Fruit fly (Drosophila melanogaster) whole organism, embryonic: Measurements from ENCODE around the gene Hap40.
A peak's percentile ranks its signal among the peaks of the same experiment; 100 is the strongest.

Experiments
- CG10274 ChIP-seq: fragments of 200-800 bp; sonication (Bioruptor generic); optimal IDR thresholded peaks from 3 replicates; lab custom pipeline; 2017; ENCODE audit warnings: missing biosample characterization, mild to moderate bottlenecking, missing genetic modification characterization
- CG11504 ChIP-seq: fragments of 200-800 bp; sonication (Bioruptor generic); optimal IDR thresholded peaks from 3 replicates; lab custom pipeline; 2019; ENCODE audit warnings: missing biosample characterization, mild to moderate bottlenecking, missing genetic modification characterization, moderate library complexity
- CG12744 ChIP-seq: fragments of 200-800 bp; sonication (Bioruptor generic); optimal IDR thresholded peaks from 2 replicates; lab custom pipeline; 2016; ENCODE audit warnings: missing biosample characterization, missing genetic modification characterization
- CG12769 ChIP-seq: fragments of 200-800 bp; sonication (Bioruptor generic); optimal IDR thresholded peaks from 2 replicates; lab custom pipeline; 2019; ENCODE audit warnings: missing biosample characterization, mild to moderate bottlenecking, missing genetic modification characterization, moderate library complexity
- CG12942 ChIP-seq: fragments of 200-800 bp; sonication (Bioruptor generic); optimal IDR thresholded peaks from 3 replicates; lab custom pipeline; 2016; ENCODE audit warnings: missing biosample characterization, missing genetic modification characterization
- CG15479 ChIP-seq: fragments of 200-800 bp; sonication (Bioruptor generic); optimal IDR thresholded peaks from 3 replicates; lab custom pipeline; 2019; ENCODE audit warnings: missing biosample characterization, mild to moderate bottlenecking, missing genetic modification characterization, moderate library complexity
- CG15601 ChIP-seq: fragments of 200-800 bp; sonication (Bioruptor generic); optimal IDR thresholded peaks from 3 replicates; lab custom pipeline; 2019; ENCODE audit warnings: missing biosample characterization, mild to moderate bottlenecking, missing genetic modification characterization, moderate library complexity
- CG32767 ChIP-seq: fragments of 200-800 bp; sonication (Bioruptor generic); IDR thresholded peaks from 2 replicates; pipeline ENCODE4 v1.3.6; 2022; ENCODE audit warnings: missing biosample characterization, missing genetic modification characterization
- CG33557 ChIP-seq: fragments of 200-800 bp; sonication (Bioruptor generic); optimal IDR thresholded peaks from 2 replicates; lab custom pipeline; 2019; ENCODE audit warnings: missing biosample characterization, mild to moderate bottlenecking, missing genetic modification characterization, moderate library complexity
- CG4282 ChIP-seq: fragments of 200-800 bp; sonication (Bioruptor generic); optimal IDR thresholded peaks from 2 replicates; lab custom pipeline; 2016; ENCODE audit warnings: missing biosample characterization, missing genetic modification characterization
- CG4404 ChIP-seq: fragments of 200-800 bp; sonication (Bioruptor generic); IDR thresholded peaks from 2 replicates; pipeline ENCODE4 v1.3.6; 2022; ENCODE audit warnings: missing biosample characterization, missing genetic modification characterization
- CG4707 ChIP-seq: fragments of 200-800 bp; sonication (Bioruptor generic); optimal IDR thresholded peaks from 2 replicates; lab custom pipeline; 2018; ENCODE audit warnings: missing biosample characterization, mild to moderate bottlenecking, missing genetic modification characterization, moderate library complexity
- Doc2 ChIP-seq: fragments of 200-800 bp; sonication (Bioruptor generic); IDR thresholded peaks from 2 replicates; pipeline ENCODE4 v1.3.6; 2022; ENCODE audit warnings: missing biosample characterization, missing genetic modification characterization
- Drgx ChIP-seq: fragments of 200-800 bp; sonication (Bioruptor generic); IDR thresholded peaks from 2 replicates; pipeline ENCODE4 v1.3.6; 2022; ENCODE audit warnings: missing biosample characterization, missing genetic modification characterization
- Gsc ChIP-seq: fragments of 200-800 bp; sonication (Bioruptor generic); IDR thresholded peaks from 2 replicates; pipeline ENCODE4 v1.3.6; 2022; ENCODE audit warnings: missing biosample characterization, missing genetic modification characterization
- HLHmδ ChIP-seq: fragments of 200-800 bp; sonication (Bioruptor generic); optimal IDR thresholded peaks from 2 replicates; lab custom pipeline; 2018; ENCODE audit warnings: missing biosample characterization, mild to moderate bottlenecking, missing genetic modification characterization, moderate library complexity
- Jarid2 ChIP-seq: fragments of 200-800 bp; sonication (Bioruptor generic); optimal IDR thresholded peaks from 3 replicates; lab custom pipeline; 2017; ENCODE audit warnings: mild to moderate bottlenecking, missing biosample characterization, missing genetic modification reagents, missing genetic modification characterization
- Lim3 ChIP-seq: fragments of 200-800 bp; sonication (Bioruptor generic); IDR thresholded peaks from 2 replicates; pipeline ENCODE4 v1.3.6; 2022; ENCODE audit warnings: missing biosample characterization, missing genetic modification characterization
- NK7.1 ChIP-seq: fragments of 200-800 bp; sonication (Bioruptor generic); optimal IDR thresholded peaks from 3 replicates; lab custom pipeline; 2016; ENCODE audit warnings: missing biosample characterization, missing genetic modification characterization
- Oaz ChIP-seq: fragments of 200-800 bp; sonication (Bioruptor generic); IDR thresholded peaks from 2 replicates; pipeline ENCODE4 v1.3.6; 2022; ENCODE audit warnings: missing biosample characterization, missing genetic modification characterization
- Taf1 ChIP-seq: fragments of 200-800 bp; sonication (Bioruptor generic); IDR thresholded peaks from 2 replicates; pipeline ENCODE4 v1.3.6; 2022; ENCODE audit warnings: missing biosample characterization, missing genetic modification characterization
- Trl ChIP-seq, 3 experiments: fragments of >200 bp in 2 of 3; fragments of 200-800 bp in 1 of 3; sonication (Bioruptor generic) in 1 of 3; optimal IDR thresholded peaks; 2 replicates in 1 of 3; 3 replicates in 2 of 3; lab custom pipeline; 2016 to 2017; ENCODE audit warnings: missing biosample characterization in 1 of 3, missing genetic modification characterization in 1 of 3
- Xbp1 ChIP-seq: fragments of 200-800 bp; sonication (Bioruptor generic); optimal IDR thresholded peaks from 3 replicates; lab custom pipeline; 2016; ENCODE audit warnings: missing biosample characterization, mild to moderate bottlenecking, missing genetic modification characterization
- ab ChIP-seq: fragments of 200-800 bp; sonication (Bioruptor generic); optimal IDR thresholded peaks from 2 replicates; lab custom pipeline; 2016; ENCODE audit warnings: missing biosample characterization, missing genetic modification characterization
- ac ChIP-seq: fragments of 200-800 bp; sonication (Bioruptor generic); optimal IDR thresholded peaks from 3 replicates; lab custom pipeline; 2017; ENCODE audit warnings: missing biosample characterization, mild to moderate bottlenecking, missing genetic modification characterization
- cad ChIP-seq: fragments of >200 bp; optimal IDR thresholded peaks from 2 replicates; lab custom pipeline; 2017; ENCODE audit warnings: missing biosample characterization, missing genetic modification characterization
- ci ChIP-seq: fragments of 200-800 bp; sonication (Bioruptor generic); IDR thresholded peaks from 3 replicates; pipeline ENCODE4 v1.3.6; 2022; ENCODE audit warnings: missing biosample characterization, missing genetic modification characterization
- disco-r ChIP-seq: fragments of 200-800 bp; sonication (Bioruptor generic); optimal IDR thresholded peaks from 2 replicates; lab custom pipeline; 2016; ENCODE audit warnings: missing biosample characterization, missing genetic modification characterization
- ewg ChIP-seq: fragments of 200-800 bp; sonication (Bioruptor generic); optimal IDR thresholded peaks from 3 replicates; lab custom pipeline; 2017; ENCODE audit warnings: mild to moderate bottlenecking, missing biosample characterization, missing genetic modification reagents, missing genetic modification characterization
- eyg ChIP-seq: fragments of 200-800 bp; sonication (Bioruptor generic); optimal IDR thresholded peaks from 3 replicates; lab custom pipeline; 2016; ENCODE audit warnings: missing biosample characterization, missing genetic modification characterization
- fd64A ChIP-seq: fragments of 200-800 bp; sonication (Bioruptor generic); optimal IDR thresholded peaks from 3 replicates; lab custom pipeline; 2018; ENCODE audit warnings: missing biosample characterization, mild to moderate bottlenecking, missing genetic modification characterization
- grn ChIP-seq: fragments of 200-800 bp; sonication (Bioruptor generic); optimal IDR thresholded peaks from 3 replicates; lab custom pipeline; 2017; ENCODE audit warnings: missing biosample characterization, missing genetic modification characterization
- ken ChIP-seq: fragments of 200-800 bp; sonication (Bioruptor generic); IDR thresholded peaks from 3 replicates; pipeline ENCODE4 v1.3.6; 2022; ENCODE audit warnings: missing biosample characterization, missing genetic modification characterization
- nerfin-1 ChIP-seq: fragments of 200-800 bp; sonication (Bioruptor generic); optimal IDR thresholded peaks from 3 replicates; lab custom pipeline; 2019; ENCODE audit warnings: missing biosample characterization, mild to moderate bottlenecking, missing genetic modification characterization, moderate library complexity
- nom ChIP-seq: fragments of 200-800 bp; sonication (Bioruptor generic); optimal IDR thresholded peaks from 2 replicates; lab custom pipeline; 2017; ENCODE audit warnings: missing biosample characterization, missing genetic modification characterization, mild to moderate bottlenecking, moderate library complexity, missing genetic modification reagents
- psq ChIP-seq: fragments of 200-800 bp; sonication (Bioruptor generic); optimal IDR thresholded peaks from 2 replicates; lab custom pipeline; 2017; ENCODE audit warnings: missing biosample characterization, missing genetic modification characterization
- run ChIP-seq: fragments of 200-800 bp; sonication (Bioruptor generic); optimal IDR thresholded peaks from 3 replicates; lab custom pipeline; 2018; ENCODE audit warnings: missing biosample characterization, mild to moderate bottlenecking, missing genetic modification characterization
- sens ChIP-seq: fragments of 200-800 bp; sonication (Bioruptor generic); peaks from one replicate; lab custom pipeline; 2016; ENCODE audit warnings: missing biosample characterization, missing genetic modification characterization
- sens-2 ChIP-seq: fragments of 200-800 bp; sonication (Bioruptor generic); IDR thresholded peaks from 2 replicates; pipeline ENCODE4 v1.3.6; 2022; ENCODE audit warnings: missing biosample characterization, missing genetic modification characterization
- tll ChIP-seq, 2 experiments: fragments of 200-800 bp in 1 of 2; fragments of >200 bp in 1 of 2; sonication (Bioruptor generic) in 1 of 2; optimal IDR thresholded peaks; 2 replicates each; lab custom pipeline; 2017 to 2019; ENCODE audit warnings: missing biosample characterization in 2 of 2, missing genetic modification characterization in 2 of 2, mild to moderate bottlenecking in 1 of 2, moderate library complexity in 1 of 2
- ttk ChIP-seq: fragments of 200-800 bp; sonication (Bioruptor generic); IDR thresholded peaks from 2 replicates; pipeline ENCODE4 v2.1.2; 2022; ENCODE audit warnings: missing biosample characterization, missing genetic modification characterization
- zen ChIP-seq: fragments of 200-800 bp; sonication (Bioruptor generic); optimal IDR thresholded peaks from 3 replicates; lab custom pipeline; 2018; ENCODE audit warnings: missing biosample characterization, mild to moderate bottlenecking, missing genetic modification characterization, moderate library complexity
- zf30C ChIP-seq: fragments of 200-800 bp; sonication (Bioruptor generic); optimal IDR thresholded peaks from 3 replicates; lab custom pipeline; 2018; ENCODE audit warnings: missing biosample characterization, mild to moderate bottlenecking, missing genetic modification characterization

Gene Hap40

dm6 chrX:15675294-15675693 lies 28.6 kb upstream of the Hap40 start, which contains the start of gene CG12708:
CG12708 (plus strand) TSS chrX:15675476.
- no peak for TF ChIP-seq run
- TF ChIP-seq Drgx (GFP tag; lab: Robert Waterston, UW), result 0 out of 2 replicates have a peak, but pooled peaks have one; percentile 22
- TF ChIP-seq Jarid2, result peak; percentile 80
- TF ChIP-seq nom (GFP tag; lab: Kevin White, UChicago), result peak; percentile 74
- peak in 1 of 2 experiments; percentile 74 for TF ChIP-seq Trl (optimal IDR thresholded peaks at IDR 0.05; lab: Kevin White, UChicago)
- TF ChIP-seq Trl (GFP tag; optimal IDR thresholded peaks at IDR 0.05; lab: Kevin White, UChicago), result no peak
- TF ChIP-seq sens (GFP tag; lab: Kevin White, UChicago), result peak; percentile 72
- no peak for TF ChIP-seq Lim3
- no peak for TF ChIP-seq CG11504 (tag; lab: Kevin White, UChicago)
- peak; percentile 100 for TF ChIP-seq CG15601 (tag; lab: Kevin White, UChicago)
- no peak for TF ChIP-seq fd64A (GFP tag; lab: Kevin White, UChicago)
- peak; percentile 87 for TF ChIP-seq HLHmδ (GFP tag; lab: Kevin White, UChicago)
- TF ChIP-seq CG33557, result peak; percentile 9
- TF ChIP-seq ac, result peak; percentile 9
- TF ChIP-seq ken, result no peak
- TF ChIP-seq CG12769 (tag; lab: Kevin White, UChicago), result no peak
- TF ChIP-seq nerfin-1 (tag; lab: Kevin White, UChicago), result peak; percentile 75
- no peak for TF ChIP-seq CG32767 (GFP tag; lab: Robert Waterston, UW)
- no peak for TF ChIP-seq NK7.1 (GFP tag; lab: Kevin White, UChicago)
- TF ChIP-seq CG10274 (GFP tag; lab: Kevin White, UChicago), result no peak
- no peak for TF ChIP-seq grn (GFP tag; lab: Kevin White, UChicago)
- TF ChIP-seq zf30C (GFP tag; lab: Kevin White, UChicago), result peak; percentile 25
- TF ChIP-seq CG4707 (GFP tag; lab: Kevin White, UChicago), result peak; percentile 10
- TF ChIP-seq ci (GFP tag; lab: Robert Waterston, UW), result no peak
- no peak for TF ChIP-seq sens-2 (GFP tag; lab: Robert Waterston, UW)
- no peak for TF ChIP-seq CG4404 (GFP tag; lab: Robert Waterston, UW)
- no peak for TF ChIP-seq disco-r
- TF ChIP-seq eyg (GFP tag; lab: Kevin White, UChicago), result no peak
- no peak for TF ChIP-seq psq
- TF ChIP-seq ewg (GFP tag; lab: Kevin White, UChicago), result peak; percentile 39
- no peak for TF ChIP-seq Oaz (GFP tag; lab: Robert Waterston, UW)
- TF ChIP-seq, all 482 proteins: peak for 13

dm6 chrX:15684419-15684818 lies 19.5 kb upstream of the Hap40 start:
- TF ChIP-seq cad, result peak; percentile 54
- TF ChIP-seq Doc2 (GFP tag; lab: Robert Waterston, UW), result no peak
- TF ChIP-seq ttk (GFP tag; lab: Robert Waterston, UW), result no peak
- no peak for TF ChIP-seq ab (GFP tag; lab: Kevin White, UChicago)
- no peak for TF ChIP-seq CG4282 (GFP tag; lab: Kevin White, UChicago)
- TF ChIP-seq Taf1, result no peak
- peak; percentile 45 for TF ChIP-seq CG15479 (GFP tag; lab: Kevin White, UChicago)
- TF ChIP-seq CG12744 (GFP tag; lab: Kevin White, UChicago), result no peak
- no peak for TF ChIP-seq CG12942 (GFP tag; lab: Kevin White, UChicago)
- no peak for TF ChIP-seq Gsc (GFP tag; lab: Robert Waterston, UW)
- TF ChIP-seq Xbp1, result no peak
- TF ChIP-seq zen (tag; lab: Kevin White, UChicago), result peak; percentile 96
- peak in 1 of 2 experiments; percentile 65 for TF ChIP-seq tll (GFP tag; optimal IDR thresholded peaks at IDR 0.05; lab: Kevin White, UChicago)
- no peak for TF ChIP-seq sens-2 (GFP tag; lab: Robert Waterston, UW)
- TF ChIP-seq, all 482 proteins: peak for 4
